Worm (Caenorhabditis elegans) whole organism, L1 larva: ENCODE data around the gene str-255.

ENCODE experiments used
- efl-1 ChIP-seq, 4 experiments: fragments of 150-350 bp; optimal IDR thresholded peaks in 3 of 4; peaks in 1 of 4; 1 replicate in 1 of 4; 2 replicates in 3 of 4; lab custom pipeline; 2014; ENCODE audit warnings: missing biosample characterization in 2 of 4, missing genetic modification characterization in 2 of 4, missing genetic modification reagents in 2 of 4
- ets-5 ChIP-seq: fragments of 200-800 bp; sonication (Bioruptor generic); IDR thresholded peaks from 2 replicates; pipeline ENCODE4 v1.3.6; 2022; ENCODE audit warnings: missing genetic modification characterization, missing compliant biosample characterization
- lin-13 ChIP-seq: fragments of 150-350 bp; optimal IDR thresholded peaks from 2 replicates; lab custom pipeline; 2014; ENCODE audit warnings: missing biosample characterization, missing genetic modification reagents, missing genetic modification characterization
- lin-39 ChIP-seq: fragments of 150-350 bp; optimal IDR thresholded peaks from 2 replicates; lab custom pipeline; 2014; ENCODE audit warnings: missing biosample characterization, missing genetic modification reagents, missing genetic modification characterization
- lir-3 ChIP-seq: sonication (generic microtip); optimal IDR thresholded peaks from 2 replicates; lab custom pipeline; 2016; ENCODE audit warnings: mild to moderate bottlenecking, missing genetic modification characterization, moderate library complexity, missing compliant biosample characterization; ENCODE audit not compliant: poor library complexity
- lsy-2 ChIP-seq, 2 experiments: fragments of 150-350 bp; optimal IDR thresholded peaks; 2 replicates each; lab custom pipeline; 2014; ENCODE audit warnings: missing biosample characterization in 2 of 2, missing genetic modification characterization in 2 of 2
- nhr-20 ChIP-seq: sonication (generic microtip); optimal IDR thresholded peaks from 2 replicates; lab custom pipeline; 2016; ENCODE audit warnings: mild to moderate bottlenecking, missing genetic modification characterization, missing compliant biosample characterization
- unc-62 ChIP-seq: fragments of 150-350 bp; optimal IDR thresholded peaks from 2 replicates; lab custom pipeline; 2014; ENCODE audit warnings: missing biosample characterization, missing genetic modification reagents, missing genetic modification characterization
- vab-15 ChIP-seq: sonication (generic microtip); optimal IDR thresholded peaks from 2 replicates; lab custom pipeline; 2017; ENCODE audit warnings: missing genotype, mild to moderate bottlenecking, missing genetic modification characterization, missing compliant biosample characterization
- ztf-11 ChIP-seq, 2 experiments: sonication (generic microtip); optimal IDR thresholded peaks; 2 replicates each; lab custom pipeline; 2016 to 2017; ENCODE audit warnings: missing genetic modification characterization in 2 of 2, missing biosample characterization in 1 of 2, missing compliant biosample characterization in 1 of 2

DNA sequence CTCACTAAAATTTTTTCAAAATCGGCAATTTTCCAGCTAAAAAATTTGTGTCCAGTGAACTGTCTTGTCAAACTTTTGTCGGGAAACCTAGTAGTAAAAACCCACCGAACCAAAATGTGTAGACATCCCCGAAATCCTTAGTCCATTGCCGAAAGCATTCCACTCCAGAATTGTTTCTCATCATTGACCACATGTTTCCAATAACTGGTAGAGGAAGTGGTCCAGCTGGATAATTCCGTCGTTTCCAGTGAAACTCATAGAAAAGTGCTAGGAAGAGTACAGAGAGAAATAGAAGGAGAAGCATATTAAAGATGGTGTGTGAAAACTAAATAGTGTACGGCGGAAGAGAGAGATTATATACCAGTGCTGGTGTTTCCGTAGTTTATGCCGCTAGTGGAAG is 40.4 kb upstream of the str-255 start, which contains the start of gene cyp-33C12:
- TF ChIP-seq ztf-11 (tag; optimal IDR thresholded peaks at IDR 0.05; lab: Kevin White, UChicago) (no peak), unc-62 (GFP tag; lab: Kevin White, UChicago) (no peak), vab-15 (no peak), ets-5 (GFP tag; lab: Robert Waterston, UW) (no peak), efl-1 (optimal IDR thresholded peaks at IDR 0.05; lab: Kevin White, UChicago) (no peak), efl-1 (GFP tag; optimal IDR thresholded peaks at IDR 0.05 in 1 of 2; lab: Kevin White, UChicago) (no peak), lin-13 (GFP tag; lab: Kevin White, UChicago) (no peak), lsy-2 (tag; optimal IDR thresholded peaks at IDR 0.05; lab: Kevin White, UChicago) (no peak), lin-39 (no peak), nhr-20 (no peak), lir-3 (tag; lab: Kevin White, UChicago) (no peak)
